Worm (Caenorhabditis elegans) whole organism, L1 larva: ENCODE results near the gene hmg-5.

Experiments
- C04F5.9 ChIP-seq: sonication (generic microtip); optimal IDR thresholded peaks from 2 replicates; lab custom pipeline; 2016; ENCODE audit warnings: missing genetic modification characterization, missing compliant biosample characterization
- F16B12.6 ChIP-seq: fragments of 150-350 bp; optimal IDR thresholded peaks from 2 replicates; lab custom pipeline; 2014; ENCODE audit warnings: missing biosample characterization, missing genetic modification characterization
- alr-1 ChIP-seq: fragments of 200-800 bp; sonication (Bioruptor generic); optimal IDR thresholded peaks from 2 replicates; lab custom pipeline; 2018; ENCODE audit warnings: borderline replicate concordance, mild to moderate bottlenecking, missing genetic modification characterization, missing compliant biosample characterization
- aly-2 ChIP-seq: fragments of 150-350 bp; optimal IDR thresholded peaks from 2 replicates; lab custom pipeline; 2014; ENCODE audit warnings: missing biosample characterization, missing genetic modification characterization
- ceh-63 ChIP-seq: fragments of 200-800 bp; sonication (Bioruptor generic); optimal IDR thresholded peaks from 2 replicates; lab custom pipeline; 2018; ENCODE audit warnings: mild to moderate bottlenecking, missing genetic modification characterization, missing compliant biosample characterization
- ceh-8 ChIP-seq: fragments of 200-800 bp; sonication (Bioruptor generic); optimal IDR thresholded peaks from 2 replicates; lab custom pipeline; 2018; ENCODE audit warnings: mild to moderate bottlenecking, missing genetic modification characterization, moderate library complexity, missing compliant biosample characterization
- ceh-82 ChIP-seq, 3 experiments: fragments of 150-350 bp in 1 of 3; sonication (generic microtip) in 2 of 3; optimal IDR thresholded peaks; 2 replicates each; lab custom pipeline; 2014 to 2017; ENCODE audit warnings: missing biosample characterization in 3 of 3, missing genetic modification characterization in 3 of 3
- ceh-88 ChIP-seq: fragments of 200-800 bp; sonication (Bioruptor generic); IDR thresholded peaks from 2 replicates; pipeline ENCODE4 v1.3.6; 2022; ENCODE audit warnings: missing genetic modification characterization, missing compliant biosample characterization
- ces-1 ChIP-seq: fragments of 150-350 bp; optimal IDR thresholded peaks from 2 replicates; lab custom pipeline; 2014; ENCODE audit warnings: missing biosample characterization, missing genetic modification reagents, missing genetic modification characterization
- dsc-1 ChIP-seq: sonication (generic microtip); optimal IDR thresholded peaks from 2 replicates; lab custom pipeline; 2016; ENCODE audit warnings: mild to moderate bottlenecking, missing genetic modification characterization, missing compliant biosample characterization
- efl-3 ChIP-seq: fragments of 200-800 bp; sonication (Bioruptor generic); optimal IDR thresholded peaks from 2 replicates; lab custom pipeline; 2018; ENCODE audit warnings: mild to moderate bottlenecking, missing genetic modification characterization, missing compliant biosample characterization
- egl-13 ChIP-seq: sonication (generic microtip); optimal IDR thresholded peaks from 2 replicates; lab custom pipeline; 2016; ENCODE audit warnings: missing genotype, missing genetic modification reagents, missing genetic modification characterization, missing compliant biosample characterization
- elt-2 ChIP-seq: sonication (generic microtip); optimal IDR thresholded peaks from 2 replicates; lab custom pipeline; 2016; ENCODE audit warnings: missing genetic modification characterization, mild to moderate bottlenecking, inconsistent platforms, missing compliant biosample characterization, missing genetic modification reagents
- ets-5 ChIP-seq: fragments of 200-800 bp; sonication (Bioruptor generic); IDR thresholded peaks from 2 replicates; pipeline ENCODE4 v1.3.6; 2022; ENCODE audit warnings: missing genetic modification characterization, missing compliant biosample characterization
- fkh-4 ChIP-seq: sonication (generic microtip); optimal IDR thresholded peaks from 2 replicates; lab custom pipeline; 2016; ENCODE audit warnings: missing compliant biosample characterization, missing genetic modification characterization, borderline replicate concordance
- fkh-8 ChIP-seq: sonication (generic microtip); optimal IDR thresholded peaks from 2 replicates; lab custom pipeline; 2016; ENCODE audit warnings: mild to moderate bottlenecking, missing genetic modification characterization, missing compliant biosample characterization
- fos-1 ChIP-seq: fragments of 150-350 bp; optimal IDR thresholded peaks from 2 replicates; lab custom pipeline; 2014; ENCODE audit warnings: missing biosample characterization, missing genetic modification characterization
- grh-1 ChIP-seq: fragments of 200-800 bp; sonication (Bioruptor generic); IDR thresholded peaks from 2 replicates; pipeline ENCODE4 v1.3.6; 2022; ENCODE audit warnings: missing genetic modification reagents, missing genetic modification characterization, missing compliant biosample characterization
- hpl-2 ChIP-seq: fragments of 150-350 bp; optimal IDR thresholded peaks from 2 replicates; lab custom pipeline; 2014; ENCODE audit warnings: missing biosample characterization, missing genetic modification reagents, missing genetic modification characterization
- irx-1 ChIP-seq: sonication (generic microtip); optimal IDR thresholded peaks from 2 replicates; lab custom pipeline; 2016; ENCODE audit warnings: missing genetic modification characterization, missing compliant biosample characterization
- isw-1 ChIP-seq: fragments of 200-800 bp; sonication (Bioruptor generic); IDR thresholded peaks from 2 replicates; pipeline ENCODE4 v1.3.6; 2022; ENCODE audit warnings: missing genetic modification characterization, missing compliant biosample characterization
- jun-1 ChIP-seq: fragments of 150-350 bp; optimal IDR thresholded peaks from 2 replicates; lab custom pipeline; 2014; ENCODE audit warnings: missing biosample characterization, missing genetic modification reagents, missing genetic modification characterization
- lin-13 ChIP-seq: fragments of 150-350 bp; optimal IDR thresholded peaks from 2 replicates; lab custom pipeline; 2014; ENCODE audit warnings: missing biosample characterization, missing genetic modification reagents, missing genetic modification characterization
- lin-14 ChIP-seq: fragments of 200-800 bp; sonication (Bioruptor generic); optimal IDR thresholded peaks from 2 replicates; lab custom pipeline; 2018; ENCODE audit warnings: mild to moderate bottlenecking, missing genetic modification characterization, moderate library complexity, missing compliant biosample characterization
- lin-15B ChIP-seq: fragments of 150-350 bp; sonication (generic microtip); optimal IDR thresholded peaks from 3 replicates; lab custom pipeline; 2014; ENCODE audit warnings: missing biosample characterization, missing genetic modification characterization
- lin-39 ChIP-seq: fragments of 150-350 bp; optimal IDR thresholded peaks from 2 replicates; lab custom pipeline; 2014; ENCODE audit warnings: missing biosample characterization, missing genetic modification reagents, missing genetic modification characterization
- mab-9 ChIP-seq: fragments of 200-800 bp; sonication (Bioruptor generic); IDR thresholded peaks from 2 replicates; pipeline ENCODE4 v1.3.6; 2022; ENCODE audit warnings: missing genetic modification reagents, missing genetic modification characterization, missing compliant biosample characterization
- nhr-12 ChIP-seq: sonication (generic microtip); optimal IDR thresholded peaks from 2 replicates; lab custom pipeline; 2017; ENCODE audit warnings: missing biosample characterization, missing genetic modification characterization
- nhr-19 ChIP-seq: fragments of 200-800 bp; sonication (Bioruptor generic); conservative IDR thresholded peaks from 2 replicates; pipeline ENCODE4 v1.3.6; 2022; ENCODE audit warnings: missing genetic modification characterization, missing compliant biosample characterization
- nhr-20 ChIP-seq: sonication (generic microtip); optimal IDR thresholded peaks from 2 replicates; lab custom pipeline; 2016; ENCODE audit warnings: mild to moderate bottlenecking, missing genetic modification characterization, missing compliant biosample characterization
- nhr-28 ChIP-seq: fragments of 150-350 bp; optimal IDR thresholded peaks from 2 replicates; lab custom pipeline; 2014; ENCODE audit warnings: missing biosample characterization, missing genetic modification characterization
- nhr-71 ChIP-seq: sonication (generic microtip); optimal IDR thresholded peaks from 2 replicates; lab custom pipeline; 2016; ENCODE audit warnings: mild to moderate bottlenecking, missing genetic modification characterization, moderate library complexity, missing compliant biosample characterization
- nhr-84 ChIP-seq: sonication (generic microtip); optimal IDR thresholded peaks from 2 replicates; lab custom pipeline; 2017; ENCODE audit warnings: missing biosample characterization, missing genetic modification characterization
- nhr-90 ChIP-seq: sonication (generic microtip); optimal IDR thresholded peaks from 2 replicates; lab custom pipeline; 2016; ENCODE audit warnings: mild to moderate bottlenecking, missing genetic modification characterization, missing compliant biosample characterization; ENCODE audit not compliant: poor library complexity
- pag-3 ChIP-seq: sonication (generic microtip); optimal IDR thresholded peaks from 2 replicates; lab custom pipeline; 2017; ENCODE audit warnings: missing genetic modification characterization, mild to moderate bottlenecking, missing compliant biosample characterization, antibody characterized with exemption, borderline replicate concordance; ENCODE audit not compliant: insufficient read depth
- rnt-1 ChIP-seq: sonication (generic microtip); optimal IDR thresholded peaks from 2 replicates; lab custom pipeline; 2016; ENCODE audit warnings: mild to moderate bottlenecking, missing genetic modification characterization, moderate library complexity, missing compliant biosample characterization
- skn-1 ChIP-seq: fragments of 150-350 bp; optimal IDR thresholded peaks from 2 replicates; lab custom pipeline; 2014; ENCODE audit warnings: missing biosample characterization, missing genetic modification characterization
- snu-23 ChIP-seq: sonication (generic microtip); optimal IDR thresholded peaks from 2 replicates; lab custom pipeline; 2016; ENCODE audit warnings: missing genetic modification characterization, missing compliant biosample characterization
- sptf-1 ChIP-seq: fragments of 150-350 bp; optimal IDR thresholded peaks from 2 replicates; lab custom pipeline; 2014; ENCODE audit warnings: missing biosample characterization, missing genetic modification characterization
- sup-37 ChIP-seq: fragments of 200-800 bp; sonication (Bioruptor generic); optimal IDR thresholded peaks from 2 replicates; lab custom pipeline; 2018; ENCODE audit warnings: mild to moderate bottlenecking, missing genetic modification characterization, missing compliant biosample characterization
- swsn-7 ChIP-seq: sonication (generic microtip); optimal IDR thresholded peaks from 2 replicates; lab custom pipeline; 2016; ENCODE audit warnings: missing genetic modification characterization, missing compliant biosample characterization
- tbx-2 ChIP-seq: sonication (generic microtip); optimal IDR thresholded peaks from 2 replicates; lab custom pipeline; 2016; ENCODE audit warnings: missing genetic modification characterization, missing compliant biosample characterization
- tlp-1 ChIP-seq: fragments of 150-350 bp; optimal IDR thresholded peaks from 2 replicates; lab custom pipeline; 2014; ENCODE audit warnings: missing biosample characterization, missing genetic modification characterization
- unc-30 ChIP-seq: sonication (generic microtip); optimal IDR thresholded peaks from 2 replicates; lab custom pipeline; 2017; ENCODE audit warnings: missing biosample characterization, missing genetic modification characterization
- unc-86 ChIP-seq: sonication (generic microtip); optimal IDR thresholded peaks from 2 replicates; lab custom pipeline; 2016; ENCODE audit warnings: missing genetic modification characterization, missing compliant biosample characterization
- unc-98 ChIP-seq: fragments of 200-800 bp; sonication (Bioruptor generic); IDR thresholded peaks from 2 replicates; pipeline ENCODE4 v1.3.6; 2022; ENCODE audit warnings: missing genetic modification characterization, missing compliant biosample characterization
- zip-4 ChIP-seq: fragments of 200-800 bp; sonication (Bioruptor generic); optimal IDR thresholded peaks from 2 replicates; lab custom pipeline; 2018; ENCODE audit warnings: mild to moderate bottlenecking, missing genetic modification characterization, moderate library complexity, missing compliant biosample characterization
- ztf-11 ChIP-seq, 2 experiments: sonication (generic microtip); optimal IDR thresholded peaks; 2 replicates each; lab custom pipeline; 2016 to 2017; ENCODE audit warnings: missing genetic modification characterization in 2 of 2, missing biosample characterization in 1 of 2, missing compliant biosample characterization in 1 of 2
- ztf-4 ChIP-seq: fragments of 150-350 bp; optimal IDR thresholded peaks from 2 replicates; lab custom pipeline; 2014; ENCODE audit warnings: missing biosample characterization, missing genetic modification characterization

The hmg-5 gene

DNA sequence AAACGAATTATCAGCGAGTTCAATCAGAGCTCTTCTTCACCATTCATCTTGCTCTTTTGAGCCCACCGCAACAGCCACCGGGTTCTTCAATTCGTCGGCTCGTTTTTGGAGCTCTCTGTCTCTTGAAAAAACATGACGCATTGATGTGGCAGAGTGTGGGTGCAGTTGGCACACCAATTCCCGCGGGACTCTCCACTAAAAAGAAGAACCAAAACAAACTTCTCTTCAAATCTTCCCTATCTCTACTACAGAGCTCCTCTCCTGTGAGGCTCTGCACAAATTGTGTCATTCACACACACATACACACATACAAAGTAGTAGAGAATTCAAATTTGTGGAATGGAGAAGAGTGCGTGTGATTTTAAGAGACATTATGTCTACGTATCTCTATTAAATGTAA lies 17.0 kb upstream of the hmg-5 start:
- no peak for TF ChIP-seq nhr-12 (tag; lab: Kevin White, UChicago)
- TF ChIP-seq ces-1 (GFP tag; lab: Kevin White, UChicago) = no peak
- TF ChIP-seq ceh-63 = no peak
- TF ChIP-seq swsn-7 (tag; lab: Kevin White, UChicago) = peak; percentile 24
- TF ChIP-seq nhr-20 (tag; lab: Kevin White, UChicago) = no peak
- TF ChIP-seq F16B12.6 = no peak
- no peak for TF ChIP-seq sptf-1 (tag; lab: Kevin White, UChicago)
- TF ChIP-seq lin-39 = no peak
- no peak for TF ChIP-seq fkh-4
- no peak for TF ChIP-seq isw-1 (GFP tag; lab: Robert Waterston, UW)
- no peak for TF ChIP-seq ceh-8
- TF ChIP-seq egl-13 (tag; lab: Kevin White, UChicago) = no peak
- TF ChIP-seq lin-14 (GFP tag; lab: Kevin White, UChicago) = peak; percentile 79
- TF ChIP-seq grh-1 (GFP tag; lab: Robert Waterston, UW) = no peak
- TF ChIP-seq zip-4 (GFP tag; lab: Kevin White, UChicago) = no peak
- TF ChIP-seq nhr-84 (tag; lab: Kevin White, UChicago) = no peak
- no peak for TF ChIP-seq fkh-8 (tag; lab: Kevin White, UChicago)
- peak; percentile 3 for TF ChIP-seq tbx-2
- no peak for TF ChIP-seq snu-23
- TF ChIP-seq ztf-11 (tag; optimal IDR thresholded peaks at IDR 0.05; lab: Kevin White, UChicago) = no peak
- no peak for TF ChIP-seq ztf-4
- TF ChIP-seq rnt-1 (tag; lab: Kevin White, UChicago) = peak; percentile 19
- no peak for TF ChIP-seq hpl-2 (GFP tag; lab: Kevin White, UChicago)
- no peak for TF ChIP-seq ets-5 (GFP tag; lab: Robert Waterston, UW)
- no peak for TF ChIP-seq nhr-71
- no peak for TF ChIP-seq nhr-19
- TF ChIP-seq mab-9 = peak; percentile 6; the same call in 1 of the 2 replicates
- TF ChIP-seq pag-3 (tag; lab: Kevin White, UChicago) = no peak
- TF ChIP-seq unc-98 (GFP tag; lab: Robert Waterston, UW) = no peak
- TF ChIP-seq fos-1 (tag; lab: Kevin White, UChicago) = no peak
- TF ChIP-seq ceh-82 (tag; optimal IDR thresholded peaks at IDR 0.05; lab: Kevin White, UChicago) = peak in 1 of 3 experiments; percentile 19
- no peak for TF ChIP-seq jun-1 (tag; lab: Kevin White, UChicago)
- no peak for TF ChIP-seq nhr-28 (tag; lab: Kevin White, UChicago)
- TF ChIP-seq C04F5.9 (tag; lab: Kevin White, UChicago) = no peak
- TF ChIP-seq aly-2 (tag; lab: Kevin White, UChicago) = no peak
- no peak for TF ChIP-seq alr-1 (tag; lab: Kevin White, UChicago)

DNA sequence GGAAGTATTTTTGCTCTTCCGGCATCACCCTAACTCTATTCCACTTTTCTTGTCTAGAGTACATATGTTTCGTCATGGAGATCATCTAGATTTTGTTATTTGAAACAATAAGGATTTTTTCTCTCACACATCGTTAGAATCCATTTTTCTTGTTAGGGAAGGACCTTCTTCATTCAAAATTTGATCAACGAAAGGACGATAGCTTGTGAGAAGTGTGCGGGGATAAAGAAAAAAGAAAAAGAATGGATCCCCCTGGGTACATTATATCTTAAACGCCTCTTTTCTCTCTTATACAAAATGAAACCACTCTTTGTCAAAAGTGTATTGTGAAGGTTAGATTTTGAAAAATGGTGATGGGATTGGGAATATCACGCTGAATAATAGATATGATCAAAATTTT lies 15.6 kb upstream of the hmg-5 start:
- no peak for TF ChIP-seq hpl-2 (GFP tag; lab: Kevin White, UChicago)
- peak; percentile 45 for TF ChIP-seq lin-14 (GFP tag; lab: Kevin White, UChicago)

DNA sequence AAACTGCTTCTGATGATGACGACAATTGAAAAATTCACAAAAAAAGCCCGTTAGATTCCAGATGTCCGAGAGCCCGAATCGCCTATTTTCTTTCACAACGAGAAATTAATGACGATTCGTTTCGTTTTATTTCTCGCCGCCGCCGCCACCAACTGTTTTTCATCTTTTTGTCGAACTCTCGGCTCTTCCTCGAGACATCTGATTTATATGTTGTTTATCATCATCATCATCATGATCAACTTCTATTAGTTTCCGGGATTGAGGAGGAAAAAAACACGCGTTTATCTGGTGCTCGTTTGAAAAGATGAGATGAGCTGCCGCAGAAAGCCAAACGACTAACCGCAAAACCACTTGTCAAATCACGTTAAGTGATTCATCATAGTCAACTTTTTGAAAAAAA lies 13.5 kb upstream of the hmg-5 start:
- TF ChIP-seq lin-13 (GFP tag; lab: Kevin White, UChicago) (no peak), fos-1 (tag; lab: Kevin White, UChicago) (no peak), dsc-1 (peak; percentile 91), unc-30 (no peak), pag-3 (tag; lab: Kevin White, UChicago) (no peak), irx-1 (tag; lab: Kevin White, UChicago) (no peak), efl-3 (GFP tag; lab: Kevin White, UChicago) (no peak), nhr-84 (tag; lab: Kevin White, UChicago) (no peak), elt-2 (tag; lab: Kevin White, UChicago) (no peak), jun-1 (tag; lab: Kevin White, UChicago) (no peak), lin-15B (tag; lab: Kevin White, UChicago) (no peak), grh-1 (GFP tag; lab: Robert Waterston, UW) (no peak), ceh-88 (GFP tag; lab: Robert Waterston, UW) (no peak), swsn-7 (tag; lab: Kevin White, UChicago) (no peak), unc-86 (tag; lab: Kevin White, UChicago) (no peak), sup-37 (GFP tag; lab: Kevin White, UChicago) (no peak), nhr-19 (peak; percentile 21; the same call in 1 of the 2 replicates), skn-1 (tag; lab: Kevin White, UChicago) (no peak), snu-23 (peak; percentile 11), hpl-2 (GFP tag; lab: Kevin White, UChicago) (no peak), tlp-1 (no peak), nhr-90 (tag; lab: Kevin White, UChicago) (no peak), rnt-1 (tag; lab: Kevin White, UChicago) (peak; percentile 80), unc-98 (GFP tag; lab: Robert Waterston, UW) (no peak), mab-9 (no peak)
